Worm (Caenorhabditis elegans) whole organism, L4 larva: ENCODE data around the gene B0284.3.
A peak's percentile ranks its signal among the peaks of the same experiment; 100 is the strongest.

ENCODE experiments used
- D1046.2 ChIP-seq: fragments of 200-800 bp; sonication (Bioruptor generic); IDR thresholded peaks from 2 replicates; pipeline ENCODE4 v1.3.6; 2022; ENCODE audit warnings: missing genetic modification characterization, missing compliant biosample characterization
- F10B5.3 ChIP-seq: sonication (generic microtip); optimal IDR thresholded peaks from 2 replicates; lab custom pipeline; 2016; ENCODE audit warnings: mild to moderate bottlenecking, missing genetic modification characterization, missing compliant biosample characterization
- F26F4.8 ChIP-seq: fragments of 200-800 bp; sonication (Bioruptor generic); conservative IDR thresholded peaks from 2 replicates; pipeline ENCODE4 v1.3.6; 2022; ENCODE audit warnings: missing genetic modification characterization, missing compliant biosample characterization
- F37D6.2 ChIP-seq: sonication (generic microtip); optimal IDR thresholded peaks from 2 replicates; lab custom pipeline; 2016; ENCODE audit warnings: mild to moderate bottlenecking, missing genetic modification characterization, missing compliant biosample characterization
- F49E8.2 ChIP-seq: sonication (generic microtip); optimal IDR thresholded peaks from 2 replicates; lab custom pipeline; 2016; ENCODE audit warnings: missing compliant biosample characterization, mild to moderate bottlenecking, missing genetic modification characterization, borderline replicate concordance
- T20F7.1 ChIP-seq: fragments of 200-800 bp; sonication (Bioruptor generic); optimal IDR thresholded peaks from 2 replicates; lab custom pipeline; 2018; ENCODE audit warnings: mild to moderate bottlenecking, missing genetic modification characterization, missing compliant biosample characterization
- Y48G9A.11 ChIP-seq: fragments of 200-800 bp; sonication (Bioruptor generic); IDR thresholded peaks from 2 replicates; pipeline ENCODE4 v1.3.6; 2022; ENCODE audit warnings: missing genetic modification reagents, missing genetic modification characterization, missing compliant biosample characterization
- Y5F2A.4 ChIP-seq: fragments of 200-800 bp; sonication (Bioruptor generic); optimal IDR thresholded peaks from 2 replicates; lab custom pipeline; 2018; ENCODE audit warnings: mild to moderate bottlenecking, missing genetic modification characterization, missing compliant biosample characterization
- ZK546.5 ChIP-seq, 2 experiments: sonication (generic microtip); optimal IDR thresholded peaks; 2 replicates each; lab custom pipeline; 2017; ENCODE audit warnings: missing biosample characterization in 2 of 2, missing genetic modification characterization in 2 of 2
- aha-1 ChIP-seq: fragments of 150-350 bp; peaks from one replicate; lab custom pipeline; 2014; ENCODE audit warnings: missing biosample characterization, missing genetic modification characterization
- aly-2 ChIP-seq: sonication (generic microtip); optimal IDR thresholded peaks from 2 replicates; lab custom pipeline; 2018; ENCODE audit warnings: missing biosample characterization, missing genetic modification characterization
- ceh-28 ChIP-seq: fragments of 150-350 bp; optimal IDR thresholded peaks from 2 replicates; lab custom pipeline; 2014; ENCODE audit warnings: missing biosample characterization, missing genetic modification reagents, missing genetic modification characterization
- ceh-32 ChIP-seq: sonication (generic microtip); optimal IDR thresholded peaks from 2 replicates; lab custom pipeline; 2016; ENCODE audit warnings: mild to moderate bottlenecking, missing genetic modification characterization, missing compliant biosample characterization; ENCODE audit not compliant: poor library complexity
- ceh-44 ChIP-seq: fragments of 200-800 bp; sonication (Bioruptor generic); IDR thresholded peaks from 2 replicates; pipeline ENCODE4 v1.3.6; 2022; ENCODE audit warnings: missing genetic modification reagents, missing genetic modification characterization, missing compliant biosample characterization
- ces-1 ChIP-seq: fragments of 150-350 bp; sonication (generic microtip); optimal IDR thresholded peaks from 4 replicates; lab custom pipeline; 2014; ENCODE audit warnings: missing biosample characterization, missing genetic modification reagents, missing genetic modification characterization
- daf-19 ChIP-seq: fragments of 200-800 bp; sonication (Bioruptor generic); conservative IDR thresholded peaks from 2 replicates; pipeline ENCODE4 v1.3.6; 2022; ENCODE audit warnings: missing genetic modification characterization, missing compliant biosample characterization
- dmd-8 ChIP-seq: fragments of 200-800 bp; sonication (Bioruptor generic); IDR thresholded peaks from 2 replicates; pipeline ENCODE4 v1.3.6; 2022; ENCODE audit warnings: missing genetic modification characterization, missing compliant biosample characterization
- dmd-9 ChIP-seq: fragments of 200-800 bp; sonication (Bioruptor generic); IDR thresholded peaks from 2 replicates; pipeline ENCODE4 v1.3.6; 2022; ENCODE audit warnings: missing genetic modification reagents, missing genetic modification characterization, missing compliant biosample characterization
- duxl-1 ChIP-seq: sonication (generic microtip); optimal IDR thresholded peaks from 2 replicates; lab custom pipeline; 2016; ENCODE audit warnings: mild to moderate bottlenecking, missing genetic modification characterization, moderate library complexity, missing compliant biosample characterization; ENCODE audit not compliant: poor library complexity
- egl-27 ChIP-seq: sonication (generic microtip); optimal IDR thresholded peaks from 3 replicates; lab custom pipeline; 2017; ENCODE audit warnings: missing biosample characterization, missing genetic modification reagents, missing genetic modification characterization
- fkh-10 ChIP-seq: fragments of 150-350 bp; optimal IDR thresholded peaks from 2 replicates; lab custom pipeline; 2014; ENCODE audit warnings: missing biosample characterization, missing genetic modification reagents, missing genetic modification characterization
- fos-1 ChIP-seq: fragments of 150-350 bp; optimal IDR thresholded peaks from 2 replicates; lab custom pipeline; 2014; ENCODE audit warnings: missing biosample characterization, missing genetic modification characterization
- hif-1 ChIP-seq, 2 experiments: sonication (generic microtip); optimal IDR thresholded peaks; 2 replicates each; lab custom pipeline; 2016 to 2017; ENCODE audit warnings: missing compliant biosample characterization in 2 of 2, missing genetic modification characterization in 2 of 2, missing genetic modification reagents in 2 of 2, missing genotype in 2 of 2, mild to moderate bottlenecking in 1 of 2
- lin-13 ChIP-seq: fragments of 150-350 bp; optimal IDR thresholded peaks from 2 replicates; lab custom pipeline; 2014; ENCODE audit warnings: missing biosample characterization, missing genetic modification reagents, missing genetic modification characterization
- lin-29 ChIP-seq: fragments of 200-800 bp; sonication (Bioruptor generic); IDR thresholded peaks from 2 replicates; pipeline ENCODE4 v1.3.6; 2022; ENCODE audit warnings: missing genetic modification reagents, missing genetic modification characterization, missing compliant biosample characterization
- madf-9 ChIP-seq: fragments of 200-800 bp; sonication (Bioruptor generic); conservative IDR thresholded peaks from 2 replicates; pipeline ENCODE4 v1.3.6; 2022; ENCODE audit warnings: missing genetic modification reagents, missing genetic modification characterization, missing compliant biosample characterization
- mdl-1 ChIP-seq, 2 experiments: fragments of 150-350 bp in 1 of 2; sonication (generic microtip) in 1 of 2; optimal IDR thresholded peaks; 2 replicates each; lab custom pipeline; 2014 to 2017; ENCODE audit warnings: missing biosample characterization in 2 of 2, missing genetic modification characterization in 2 of 2
- mdt-29 ChIP-seq: fragments of 200-800 bp; sonication (Bioruptor generic); IDR thresholded peaks from 2 replicates; pipeline ENCODE4 v1.3.6; 2022; ENCODE audit warnings: missing genetic modification reagents, missing genetic modification characterization, missing compliant biosample characterization
- mxl-3 ChIP-seq: fragments of 200-800 bp; sonication (Bioruptor generic); optimal IDR thresholded peaks from 2 replicates; lab custom pipeline; 2018; ENCODE audit warnings: mild to moderate bottlenecking, missing genetic modification characterization, missing compliant biosample characterization
- nhr-111 ChIP-seq: fragments of 200-800 bp; sonication (Bioruptor generic); optimal IDR thresholded peaks from 2 replicates; lab custom pipeline; 2018; ENCODE audit warnings: mild to moderate bottlenecking, missing genetic modification characterization, missing compliant biosample characterization
- rbr-2 ChIP-seq: sonication (generic microtip); optimal IDR thresholded peaks from 2 replicates; lab custom pipeline; 2016; ENCODE audit warnings: missing genotype, missing genetic modification characterization, missing compliant biosample characterization
- spr-3 ChIP-seq: fragments of 200-800 bp; sonication (Bioruptor generic); optimal IDR thresholded peaks from 2 replicates; lab custom pipeline; 2018; ENCODE audit warnings: mild to moderate bottlenecking, missing genetic modification characterization, missing compliant biosample characterization
- tag-97 ChIP-seq: fragments of 200-800 bp; sonication (Bioruptor generic); IDR thresholded peaks from 2 replicates; pipeline ENCODE4 v1.3.6; 2022; ENCODE audit warnings: missing genetic modification characterization, missing compliant biosample characterization
- tra-1 ChIP-seq: fragments of 200-800 bp; sonication (Bioruptor generic); IDR thresholded peaks from 2 replicates; pipeline ENCODE4 v1.3.6; 2022; ENCODE audit warnings: missing genetic modification reagents, missing genetic modification characterization, missing compliant biosample characterization
- unc-39 ChIP-seq: sonication (generic microtip); optimal IDR thresholded peaks from 2 replicates; lab custom pipeline; 2017; ENCODE audit warnings: missing biosample characterization, missing genetic modification characterization
- unc-62 ChIP-seq, 3 experiments: fragments of 150-350 bp in 1 of 3; sonication (generic microtip); optimal IDR thresholded peaks in 2 of 3; peaks in 1 of 3; 1 replicate in 1 of 3; 2 replicates in 2 of 3; lab custom pipeline; 2014 to 2017; ENCODE audit warnings: missing biosample characterization in 3 of 3, missing genetic modification characterization in 3 of 3, missing genetic modification reagents in 3 of 3, missing genotype in 1 of 3
- vab-7 ChIP-seq: fragments of 200-800 bp; sonication (Bioruptor generic); IDR thresholded peaks from 2 replicates; pipeline ENCODE4 v1.3.6; 2022; ENCODE audit warnings: missing genetic modification reagents, missing genetic modification characterization, missing compliant biosample characterization
- zag-1 ChIP-seq: fragments of 150-350 bp; optimal IDR thresholded peaks from 2 replicates; lab custom pipeline; 2014; ENCODE audit warnings: missing biosample characterization, missing genetic modification characterization
- zfp-2 ChIP-seq: sonication (generic microtip); optimal IDR thresholded peaks from 2 replicates; lab custom pipeline; 2016; ENCODE audit warnings: mild to moderate bottlenecking, missing genetic modification characterization, missing compliant biosample characterization
- zfp-3 ChIP-seq: fragments of 200-800 bp; sonication (Bioruptor generic); conservative IDR thresholded peaks from 2 replicates; pipeline ENCODE4 v1.3.6; 2022; ENCODE audit warnings: missing genetic modification reagents, missing genetic modification characterization, missing compliant biosample characterization
- zip-2 ChIP-seq: fragments of 150-350 bp; optimal IDR thresholded peaks from 2 replicates; lab custom pipeline; 2014; ENCODE audit warnings: missing biosample characterization, missing genetic modification characterization
- ztf-11 ChIP-seq: fragments of 150-350 bp; optimal IDR thresholded peaks from 2 replicates; lab custom pipeline; 2014; ENCODE audit warnings: missing biosample characterization, missing genetic modification characterization
- ztf-7 ChIP-seq: fragments of 150-350 bp; optimal IDR thresholded peaks from 2 replicates; lab custom pipeline; 2014; ENCODE audit warnings: missing biosample characterization, missing genetic modification characterization

B0284.3 gene

DNA sequence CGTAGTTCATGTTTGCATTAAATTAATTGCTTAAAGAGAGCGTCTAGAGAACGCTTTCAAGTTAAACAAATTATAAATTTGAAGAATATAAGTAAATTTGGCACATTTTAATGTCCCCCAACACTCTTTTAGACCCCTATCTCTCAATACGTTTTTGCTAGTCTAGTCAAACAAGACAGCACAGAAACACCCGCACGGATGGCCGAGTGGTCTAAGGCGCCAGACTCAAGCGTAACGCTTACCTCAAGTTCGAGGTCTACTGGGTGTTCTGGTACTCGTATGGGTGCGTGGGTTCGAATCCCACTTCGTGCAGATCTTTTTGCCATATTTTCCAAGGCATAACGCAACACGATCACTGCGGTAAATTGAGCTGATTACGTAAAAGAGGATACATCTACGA is 17.3 kb downstream of the B0284.3 start (continued):
- TF ChIP-seq hif-1 (tag; optimal IDR thresholded peaks at IDR 0.05; lab: Kevin White, UChicago): peak in 1 of 2 experiments; percentile 1
- no peak for TF ChIP-seq ceh-44 (GFP tag; lab: Robert Waterston, UW)
- TF ChIP-seq unc-39: no peak
- TF ChIP-seq ceh-32 (tag; lab: Kevin White, UChicago): no peak
- TF ChIP-seq aly-2 (tag; lab: Kevin White, UChicago): no peak
- no peak for TF ChIP-seq ces-1
- TF ChIP-seq tra-1: no peak
- TF ChIP-seq zip-2: no peak
- 0 out of 2 replicates have a peak, but pooled peaks have one; percentile 43 for TF ChIP-seq dmd-9 (GFP tag; lab: Robert Waterston, UW)
- no peak for TF ChIP-seq lin-13 (GFP tag; lab: Kevin White, UChicago)
- no peak for TF ChIP-seq F26F4.8 (GFP tag; lab: Robert Waterston, UW)
- TF ChIP-seq Y5F2A.4 (GFP tag; lab: Kevin White, UChicago): no peak
- TF ChIP-seq mdt-29 (GFP tag; lab: Robert Waterston, UW): no peak
- no peak for TF ChIP-seq ztf-11 (tag; lab: Kevin White, UChicago)
- TF ChIP-seq zag-1 (tag; lab: Kevin White, UChicago): no peak
- no peak for TF ChIP-seq ceh-28 (tag; lab: Kevin White, UChicago)
- no peak for TF ChIP-seq daf-19
- TF ChIP-seq ZK546.5 (tag; optimal IDR thresholded peaks at IDR 0.05; lab: Kevin White, UChicago): no peak
- no peak for TF ChIP-seq F37D6.2 (tag; lab: Kevin White, UChicago)
- no peak for TF ChIP-seq mxl-3 (GFP tag; lab: Kevin White, UChicago)
- TF ChIP-seq lin-29: 0 out of 2 replicates have a peak, but pooled peaks have one; percentile 16
- no peak for TF ChIP-seq zfp-2 (tag; lab: Kevin White, UChicago)
- TF ChIP-seq spr-3: no peak
- TF ChIP-seq tag-97: no peak
- TF ChIP-seq zfp-3 (GFP tag; lab: Robert Waterston, UW): no peak
- peak in 1 of 2 experiments; percentile 52 for TF ChIP-seq unc-62 (GFP tag; optimal IDR thresholded peaks at IDR 0.05 in 1 of 2; lab: Kevin White, UChicago)
- TF ChIP-seq unc-62 (tag; optimal IDR thresholded peaks at IDR 0.05; lab: Kevin White, UChicago): no peak
- TF ChIP-seq mdl-1 (tag; optimal IDR thresholded peaks at IDR 0.05; lab: Kevin White, UChicago): no peak

DNA sequence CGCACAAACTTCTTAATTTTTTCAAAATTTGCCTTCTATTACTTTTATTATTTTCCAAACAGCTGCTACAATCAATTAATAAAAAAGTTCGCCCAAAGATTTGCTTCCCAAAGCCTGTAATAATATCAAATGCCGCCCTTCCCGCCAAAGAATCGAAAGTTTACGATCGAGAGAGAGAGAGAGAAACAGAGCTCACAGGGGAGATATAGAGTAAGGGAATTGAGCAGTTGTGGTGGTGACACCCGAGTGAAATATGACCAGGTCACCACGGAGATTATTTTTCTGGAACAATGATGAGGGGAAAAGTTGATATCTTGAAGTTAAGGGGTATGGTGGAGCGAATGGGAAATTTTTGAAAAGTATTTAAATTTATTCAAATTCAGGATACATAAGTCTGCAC is 19.7 kb downstream of the B0284.3 start:
- TF ChIP-seq Y48G9A.11 (GFP tag; lab: Robert Waterston, UW) (no peak), F49E8.2 (no peak), T20F7.1 (GFP tag; lab: Kevin White, UChicago) (no peak), spr-3 (no peak), egl-27 (tag; lab: Kevin White, UChicago) (no peak), rbr-2 (tag; lab: Kevin White, UChicago) (no peak), zfp-2 (tag; lab: Kevin White, UChicago) (no peak), fkh-10 (GFP tag; lab: Kevin White, UChicago) (no peak), dmd-8 (GFP tag; lab: Robert Waterston, UW) (no peak), fos-1 (tag; lab: Kevin White, UChicago) (no peak), mdt-29 (GFP tag; lab: Robert Waterston, UW) (no peak), madf-9 (GFP tag; lab: Robert Waterston, UW) (no peak), ztf-7 (tag; lab: Kevin White, UChicago) (no peak), duxl-1 (no peak), vab-7 (GFP tag; lab: Robert Waterston, UW) (no peak)

DNA sequence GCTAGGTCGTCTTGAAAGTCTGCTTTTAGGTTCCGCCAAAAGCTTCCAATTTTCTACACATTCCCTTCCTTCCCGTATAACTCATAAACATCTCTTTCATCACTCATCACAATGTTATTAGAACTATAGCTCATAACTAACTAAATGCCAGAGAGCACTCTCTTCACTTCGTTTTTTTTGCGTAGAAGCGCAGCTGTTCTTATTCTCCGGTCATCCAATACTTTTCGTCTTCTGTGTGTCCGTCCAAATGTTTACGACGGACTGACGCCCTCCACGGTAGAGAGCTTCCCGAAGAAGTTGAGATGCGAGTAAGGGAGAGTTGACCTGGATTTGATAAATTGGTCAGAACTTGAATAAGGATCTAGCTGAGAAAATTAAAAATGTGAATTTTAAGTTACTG is 20.4 kb downstream of the B0284.3 start:
- TF ChIP-seq nhr-111 (GFP tag; lab: Kevin White, UChicago) (no peak), unc-62 (GFP tag; optimal IDR thresholded peaks at IDR 0.05 in 1 of 2; lab: Kevin White, UChicago) (peak in 1 of 2 experiments; percentile 42), unc-62 (tag; optimal IDR thresholded peaks at IDR 0.05; lab: Kevin White, UChicago) (no peak), aha-1 (tag; lab: Kevin White, UChicago) (peak; percentile 70), D1046.2 (no peak), F10B5.3 (tag; lab: Kevin White, UChicago) (no peak)
